Worm (Caenorhabditis elegans): ENCODE data around the gene ostf-4.

ostf-4 gene

ce11 chrIII:10333961-10334542 lies 15.7 kb upstream of the ostf-4 start, which contains the start of the genes jmjd-4 and mev-1 (continued):
- TF ChIP-seq egl-44 (GFP tag; IDR thresholded peaks at IDR 0.05), result peak; percentile 66; the same call in 1 of the 2 replicates
- TF ChIP-seq unc-62 (GFP tag; optimal IDR thresholded peaks at IDR 0.05), result no peak
- TF ChIP-seq lsl-1 (GFP tag; optimal IDR thresholded peaks at IDR 0.05), result peak; percentile 81
- TF ChIP-seq Y79H2A.3 (GFP tag; conservative IDR thresholded peaks at IDR 0.05), result no peak
- peak; percentile 76 for TF ChIP-seq xnd-1 (tag; optimal IDR thresholded peaks at IDR 0.05)
- no peak for TF ChIP-seq F57C9.4 (tag; optimal IDR thresholded peaks at IDR 0.05)
- peak; percentile 80 for TF ChIP-seq ekl-4 (GFP tag; IDR thresholded peaks at IDR 0.05)
- peak; percentile 94 for TF ChIP-seq dox-1 (GFP tag; IDR thresholded peaks at IDR 0.05)
- peak; percentile 78 for TF ChIP-seq ceh-100 (GFP tag; IDR thresholded peaks at IDR 0.05)
- TF ChIP-seq hlh-12 (tag; optimal IDR thresholded peaks at IDR 0.05), result no peak
- TF ChIP-seq T26A5.8 (tag; optimal IDR thresholded peaks at IDR 0.05), result no peak
- TF ChIP-seq snpc-1.1 (tag; optimal IDR thresholded peaks at IDR 0.05; ENCODE audit: insufficient read depth), result no peak
- no peak for TF ChIP-seq aptf-2 (GFP tag; conservative IDR thresholded peaks at IDR 0.05)
- peak; percentile 67 for TF ChIP-seq hmg-1.2 (GFP tag; IDR thresholded peaks at IDR 0.05)
- TF ChIP-seq lin-40 (tag; optimal IDR thresholded peaks at IDR 0.05), result peak; percentile 89
- TF ChIP-seq nfyb-1 (GFP tag; IDR thresholded peaks at IDR 0.05), result peak; percentile 84
- peak; percentile 7 for TF ChIP-seq athp-1 (tag; optimal IDR thresholded peaks at IDR 0.05)
- TF ChIP-seq ztf-25 (GFP tag; IDR thresholded peaks at IDR 0.05), result no peak
- no peak for TF ChIP-seq ztf-28 (GFP tag; IDR thresholded peaks at IDR 0.05)
- TF ChIP-seq nhr-120 (GFP tag; IDR thresholded peaks at IDR 0.05), result no peak
- TF ChIP-seq tbp1 (GFP tag; optimal IDR thresholded peaks at IDR 0.05), result peak; percentile 66
- peak; percentile 90 for TF ChIP-seq K11D2.4 (GFP tag; IDR thresholded peaks at IDR 0.05)
- TF ChIP-seq madf-3 (GFP tag; IDR thresholded peaks at IDR 0.05), result peak; percentile 80
- TF ChIP-seq dpff-1 (tag; optimal IDR thresholded peaks at IDR 0.05), result no peak
- TF ChIP-seq F55B11.4 (tag; optimal IDR thresholded peaks at IDR 0.05; ENCODE audit: borderline replicate concordance, insufficient read depth), result no peak
- TF ChIP-seq ccch-3 (GFP tag; optimal IDR thresholded peaks at IDR 0.05), result no peak
- peak; percentile 53 for TF ChIP-seq gei-17 (GFP tag; optimal IDR thresholded peaks at IDR 0.05)
- no peak for TF ChIP-seq nfya-2 (GFP tag; IDR thresholded peaks at IDR 0.05)
- TF ChIP-seq tbx-9 (tag; optimal IDR thresholded peaks at IDR 0.05; ENCODE audit: borderline replicate concordance), result no peak
- TF ChIP-seq pbrm-1 (GFP tag; IDR thresholded peaks at IDR 0.05), result peak; percentile 86
- TF ChIP-seq attf-3 (GFP tag; conservative IDR thresholded peaks at IDR 0.05), result no peak
- TF ChIP-seq C06A6.2 (GFP tag; conservative IDR thresholded peaks at IDR 0.05), result peak; percentile 70
- no peak for TF ChIP-seq lsy-27 (tag; optimal IDR thresholded peaks at IDR 0.05; ENCODE audit: borderline replicate concordance, insufficient read depth)
- TF ChIP-seq nhr-27 (tag; optimal IDR thresholded peaks at IDR 0.05), result no peak
- peak; percentile 39; the same call in 1 of the 2 replicates for TF ChIP-seq hmg-20 (GFP tag; IDR thresholded peaks at IDR 0.05)
- no peak for TF ChIP-seq zim-3 (tag; optimal IDR thresholded peaks at IDR 0.05)
- TF ChIP-seq ceh-40 (GFP tag; IDR thresholded peaks at IDR 0.05), result no peak
- TF ChIP-seq ztf-3 (GFP tag; optimal IDR thresholded peaks at IDR 0.05), result no peak
- no peak for TF ChIP-seq F52B5.7 (tag; optimal IDR thresholded peaks at IDR 0.05)
- TF ChIP-seq D2030.7 (GFP tag; IDR thresholded peaks at IDR 0.05), result peak; percentile 38
- TF ChIP-seq B0035.1 (tag; optimal IDR thresholded peaks at IDR 0.05), result no peak
- 0 out of 2 replicates have a peak, but pooled peaks have one; percentile 32 for TF ChIP-seq cebp-1 (GFP tag; IDR thresholded peaks at IDR 0.05)
- TF ChIP-seq cebp-1 (tag; optimal IDR thresholded peaks at IDR 0.05), result peak; percentile 89
- TF ChIP-seq akir-1 (GFP tag; optimal IDR thresholded peaks at IDR 0.05), result no peak
- no peak for TF ChIP-seq T07F8.4 (tag; optimal IDR thresholded peaks at IDR 0.05)
- peak; percentile 67 for TF ChIP-seq hsf-1 (GFP tag; IDR thresholded peaks at IDR 0.05)
- TF ChIP-seq ets-4 (GFP tag; optimal IDR thresholded peaks at IDR 0.05), result peak; percentile 70
- peak; percentile 94 for TF ChIP-seq B0336.3 (GFP tag; IDR thresholded peaks at IDR 0.05)

Measured in whole organism, young adult.